Worm (Caenorhabditis elegans): ENCODE measurements around the gene dat-1.

DNA sequence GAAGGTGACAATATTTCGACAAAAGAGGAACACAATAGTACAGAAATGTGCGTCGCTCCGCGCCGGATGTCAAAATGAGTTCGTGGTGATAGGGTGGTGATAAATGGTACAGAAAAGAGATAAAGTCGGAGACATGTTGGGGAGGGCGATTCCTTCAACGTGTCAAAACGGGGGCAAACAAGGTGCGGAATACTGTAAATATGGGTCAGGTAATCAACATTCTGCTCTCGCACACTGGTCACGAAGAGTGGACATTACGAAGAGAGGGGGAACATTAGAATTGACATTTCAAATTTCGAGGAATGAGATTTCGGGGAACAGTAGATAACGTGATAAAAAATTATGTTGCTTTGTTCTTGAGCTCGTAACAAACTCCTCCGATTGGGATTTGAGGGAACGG, 43.2 kb upstream of the dat-1 start, which contains the start of gene ZC84.6:
- TF ChIP-seq nhr-77 (tag; optimal IDR thresholded peaks at IDR 0.05) (no peak), snpc-4 (tag; optimal IDR thresholded peaks at IDR 0.05) (no peak), unc-62 (GFP tag; optimal IDR thresholded peaks at IDR 0.05 in 1 of 2) (no peak), unc-62 (tag; optimal IDR thresholded peaks at IDR 0.05) (no peak), nhr-25 (tag; optimal IDR thresholded peaks at IDR 0.05; ENCODE audit: borderline replicate concordance, insufficient read depth) (no peak), nhr-28 (tag; optimal IDR thresholded peaks at IDR 0.05) (no peak), ces-1 (GFP tag; optimal IDR thresholded peaks at IDR 0.05) (no peak), mdl-1 (tag; optimal IDR thresholded peaks at IDR 0.05) (no peak), lin-13 (GFP tag; optimal IDR thresholded peaks at IDR 0.05) (no peak), unc-39 (tag; optimal IDR thresholded peaks at IDR 0.05) (no peak)
